Fruit fly (Drosophila melanogaster) whole organism, prepupa: Measurements from ENCODE around the gene Cdc14.

Source experiments
- CG10631 ChIP-seq: fragments of 200-800 bp; sonication (Bioruptor generic); optimal IDR thresholded peaks from 2 replicates; lab custom pipeline; 2016; ENCODE audit warnings: missing biosample characterization, missing genetic modification characterization
- CG11762 ChIP-seq: fragments of 200-800 bp; sonication (Bioruptor generic); optimal IDR thresholded peaks from 3 replicates; lab custom pipeline; 2016; ENCODE audit warnings: missing biosample characterization, missing genetic modification characterization; ENCODE audit not compliant: insufficient read depth
- CG1621 ChIP-seq: fragments of 200-800 bp; sonication (Bioruptor generic); optimal IDR thresholded peaks from 3 replicates; lab custom pipeline; 2018; ENCODE audit warnings: missing biosample characterization, mild to moderate bottlenecking, missing genetic modification characterization
- CG16779 ChIP-seq: fragments of 200-800 bp; sonication (Bioruptor generic); optimal IDR thresholded peaks from 3 replicates; lab custom pipeline; 2017; ENCODE audit warnings: missing biosample characterization, mild to moderate bottlenecking, missing genetic modification characterization
- CG3032 ChIP-seq: fragments of 200-800 bp; optimal IDR thresholded peaks from 2 replicates; lab custom pipeline; 2019; ENCODE audit warnings: missing biosample characterization, mild to moderate bottlenecking, missing genetic modification characterization, moderate library complexity
- CG31627 ChIP-seq: fragments of 200-800 bp; sonication (Bioruptor generic); optimal IDR thresholded peaks from 3 replicates; lab custom pipeline; 2016; ENCODE audit warnings: missing biosample characterization, missing genetic modification characterization
- CG32006 ChIP-seq: fragments of 200-800 bp; sonication (Bioruptor generic); optimal IDR thresholded peaks from 3 replicates; lab custom pipeline; 2017; ENCODE audit warnings: missing biosample characterization, mild to moderate bottlenecking, missing genetic modification characterization
- CG34406 ChIP-seq: fragments of 200-800 bp; sonication (Bioruptor generic); optimal IDR thresholded peaks from 3 replicates; lab custom pipeline; 2016; ENCODE audit warnings: missing biosample characterization, missing genetic modification characterization
- CG6163 ChIP-seq: fragments of 200-800 bp; sonication (Bioruptor generic); IDR thresholded peaks from 3 replicates; pipeline ENCODE4 v1.3.6; 2022; ENCODE audit warnings: missing biosample characterization, missing genetic modification characterization
- CG6792 ChIP-seq: fragments of 200-800 bp; sonication (Bioruptor generic); optimal IDR thresholded peaks from 3 replicates; lab custom pipeline; 2016; ENCODE audit warnings: missing biosample characterization, missing genetic modification characterization
- CG6808 ChIP-seq: fragments of 200-800 bp; sonication (Bioruptor generic); optimal IDR thresholded peaks from 3 replicates; lab custom pipeline; 2017; ENCODE audit warnings: missing biosample characterization, missing genetic modification characterization, mild to moderate bottlenecking, moderate library complexity, missing genetic modification reagents
- CG6854 ChIP-seq: fragments of 200-800 bp; sonication (Bioruptor generic); optimal IDR thresholded peaks from 2 replicates; lab custom pipeline; 2017; ENCODE audit warnings: missing biosample characterization, mild to moderate bottlenecking, missing genetic modification characterization
- CG7368 ChIP-seq: fragments of 200-800 bp; sonication (Bioruptor generic); optimal IDR thresholded peaks from 3 replicates; lab custom pipeline; 2016; ENCODE audit warnings: missing biosample characterization, missing genetic modification characterization
- CG8119 ChIP-seq: fragments of 200-800 bp; sonication (Bioruptor generic); IDR thresholded peaks from 3 replicates; pipeline ENCODE4 v1.3.6; 2022; ENCODE audit warnings: missing biosample characterization, missing genetic modification characterization
- Eip75B ChIP-seq: fragments of 200-800 bp; sonication (Bioruptor generic); optimal IDR thresholded peaks from 3 replicates; lab custom pipeline; 2016; ENCODE audit warnings: missing biosample characterization, missing genetic modification characterization
- Eip93F ChIP-seq: fragments of 200-800 bp; sonication (Bioruptor generic); optimal IDR thresholded peaks from 2 replicates; lab custom pipeline; 2016; ENCODE audit warnings: missing biosample characterization, mild to moderate bottlenecking, missing genetic modification characterization
- Ets96B ChIP-seq: fragments of 200-800 bp; optimal IDR thresholded peaks from 2 replicates; lab custom pipeline; 2019; ENCODE audit warnings: missing biosample characterization, mild to moderate bottlenecking, missing genetic modification characterization, moderate library complexity
- Hr38 ChIP-seq: sonication (Bioruptor generic); optimal IDR thresholded peaks from 2 replicates; lab custom pipeline; 2016; ENCODE audit warnings: missing biosample characterization, missing genetic modification characterization
- Hr39 ChIP-seq: fragments of 200-800 bp; sonication (Bioruptor generic); optimal IDR thresholded peaks from 2 replicates; lab custom pipeline; 2016; ENCODE audit warnings: missing biosample characterization, missing genetic modification characterization
- Met ChIP-seq: fragments of 200-800 bp; sonication (Bioruptor generic); optimal IDR thresholded peaks from 3 replicates; lab custom pipeline; 2016; ENCODE audit warnings: missing biosample characterization, missing genetic modification characterization
- Sox102F ChIP-seq: fragments of 200-800 bp; sonication (Bioruptor generic); optimal IDR thresholded peaks from 2 replicates; lab custom pipeline; 2016; ENCODE audit warnings: missing biosample characterization, mild to moderate bottlenecking, missing genetic modification characterization
- Sox15 ChIP-seq: fragments of 200-800 bp; sonication (Bioruptor generic); optimal IDR thresholded peaks from 3 replicates; lab custom pipeline; 2016; ENCODE audit warnings: missing biosample characterization, missing genetic modification characterization
- achi ChIP-seq: fragments of 200-800 bp; sonication (Bioruptor generic); optimal IDR thresholded peaks from 3 replicates; lab custom pipeline; 2016; ENCODE audit warnings: missing biosample characterization, missing genetic modification characterization
- cyc ChIP-seq: fragments of 200-800 bp; sonication (Bioruptor generic); optimal IDR thresholded peaks from 3 replicates; lab custom pipeline; 2016; ENCODE audit warnings: missing biosample characterization, missing genetic modification characterization
- dac ChIP-seq: fragments of 200-800 bp; sonication (Bioruptor generic); optimal IDR thresholded peaks from 2 replicates; lab custom pipeline; 2017; ENCODE audit warnings: missing biosample characterization, mild to moderate bottlenecking, missing genetic modification characterization
- dsx ChIP-seq: fragments of 200-800 bp; optimal IDR thresholded peaks from 3 replicates; lab custom pipeline; 2019; ENCODE audit warnings: missing biosample characterization, mild to moderate bottlenecking, missing genetic modification characterization, moderate library complexity; ENCODE audit not compliant: poor library complexity, severe bottlenecking
- esn ChIP-seq: fragments of 200-800 bp; sonication (Bioruptor generic); optimal IDR thresholded peaks from 2 replicates; lab custom pipeline; 2016; ENCODE audit warnings: missing biosample characterization, mild to moderate bottlenecking, missing genetic modification characterization, moderate library complexity
- fkh ChIP-seq: fragments of 200-800 bp; sonication (Bioruptor generic); optimal IDR thresholded peaks from 3 replicates; lab custom pipeline; 2017; ENCODE audit warnings: missing biosample characterization, mild to moderate bottlenecking, missing genetic modification characterization, moderate library complexity
- pdm3 ChIP-seq: fragments of 200-800 bp; sonication (Bioruptor generic); optimal IDR thresholded peaks from 3 replicates; lab custom pipeline; 2016; ENCODE audit warnings: missing biosample characterization, missing genetic modification characterization
- salr ChIP-seq, 2 experiments: fragments of 200-800 bp; sonication (Bioruptor generic); optimal IDR thresholded peaks; 3 replicates each; lab custom pipeline; 2016 to 2018; ENCODE audit warnings: missing biosample characterization in 2 of 2, missing genetic modification characterization in 2 of 2, mild to moderate bottlenecking in 1 of 2
- spab ChIP-seq: fragments of 200-800 bp; sonication (Bioruptor generic); optimal IDR thresholded peaks from 2 replicates; lab custom pipeline; 2017; ENCODE audit warnings: missing biosample characterization, mild to moderate bottlenecking, missing genetic modification characterization, missing genetic modification reagents
- svp ChIP-seq: fragments of 200-800 bp; sonication (Bioruptor generic); peaks from one replicate; lab custom pipeline; 2016; ENCODE audit warnings: missing biosample characterization, missing genetic modification characterization
- topi ChIP-seq: fragments of 200-800 bp; sonication (Bioruptor generic); optimal IDR thresholded peaks from 3 replicates; lab custom pipeline; 2016; ENCODE audit warnings: missing biosample characterization, missing genetic modification characterization

The Cdc14 gene

DNA sequence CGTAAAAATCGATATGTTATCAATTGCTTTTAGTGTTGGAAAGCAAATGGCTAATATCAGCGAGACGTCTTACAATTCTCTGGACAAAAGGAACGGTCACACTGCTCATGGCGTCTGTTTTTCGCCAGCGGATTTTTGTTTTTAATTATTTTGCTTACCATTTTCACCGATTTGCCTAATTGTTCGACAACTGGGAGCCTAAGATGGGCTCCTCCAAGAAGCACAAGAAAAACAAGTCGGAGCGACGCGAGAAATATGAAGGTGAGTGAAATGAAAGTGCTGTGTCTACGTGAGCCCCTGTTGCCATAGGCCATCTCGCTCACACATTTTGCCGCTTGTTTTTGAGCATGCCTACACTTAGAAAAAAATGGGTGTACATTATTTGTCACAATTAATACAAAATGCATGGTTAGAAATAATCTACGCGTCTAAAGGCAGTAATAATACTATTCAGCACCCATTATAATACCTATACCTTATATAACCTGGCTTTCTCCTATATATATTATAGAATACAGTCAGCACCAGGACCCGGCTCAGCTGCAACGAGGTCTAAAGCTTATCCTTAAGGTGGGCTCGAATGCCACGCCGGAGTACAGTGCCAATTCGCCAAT, 27.6 kb downstream of the Cdc14 start, which contains the start of gene Brd7-9 (continued):
- TF ChIP-seq achi (GFP tag; lab: Kevin White, UChicago) (peak; percentile 75), CG11762 (GFP tag; lab: Kevin White, UChicago) (peak; percentile 66), dac (GFP tag; lab: Kevin White, UChicago) (no peak), Eip93F (GFP tag; lab: Kevin White, UChicago) (peak; percentile 19), salr (GFP tag; optimal IDR thresholded peaks at IDR 0.05; lab: Kevin White, UChicago) (peak in 1 of 2 experiments; percentile 28), spab (peak; percentile 50), CG16779 (tag; lab: Kevin White, UChicago) (peak; percentile 50), svp (GFP tag; lab: Kevin White, UChicago) (peak; percentile 85), CG31627 (peak; percentile 70), CG6163 (peak; percentile 90), Ets96B (tag; lab: Kevin White, UChicago) (peak; percentile 72), Sox15 (GFP tag; lab: Kevin White, UChicago) (peak; percentile 28), CG32006 (GFP tag; lab: Kevin White, UChicago) (peak; percentile 77), esn (GFP tag; lab: Kevin White, UChicago) (peak; percentile 80), CG8119 (GFP tag; lab: Robert Waterston, UW) (peak; percentile 91), Hr39 (GFP tag; lab: Kevin White, UChicago) (peak; percentile 58), CG1621 (tag; lab: Kevin White, UChicago) (peak; percentile 36), topi (GFP tag; lab: Kevin White, UChicago) (peak; percentile 77)

DNA sequence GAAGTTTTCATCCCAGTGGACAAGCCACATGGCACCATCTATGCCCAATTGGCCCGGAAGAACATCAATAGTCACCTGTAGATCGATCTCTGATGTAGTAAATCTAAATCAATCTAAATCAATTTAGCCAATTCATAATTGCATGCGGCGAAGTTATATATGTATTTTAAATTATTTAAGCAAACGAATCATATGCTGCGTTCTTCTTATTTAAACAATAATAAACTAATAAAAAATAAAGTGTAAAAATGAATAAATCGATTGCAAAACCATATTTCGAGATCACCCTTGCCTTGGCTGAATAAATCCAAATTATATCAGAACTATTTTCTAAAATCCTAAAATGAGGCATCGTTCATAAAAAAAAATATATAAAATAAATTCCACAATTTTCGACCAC, 29.3 kb downstream of the Cdc14 start, which contains the start of gene CG7164:
CG7164 (plus strand) TSS at position 301 of the 400 bp plus-strand sequence.
- TF ChIP-seq CG6792 (GFP tag; lab: Kevin White, UChicago) = no peak
- TF ChIP-seq pdm3 (GFP tag; lab: Kevin White, UChicago) = no peak
- TF ChIP-seq dsx (GFP tag; lab: Kevin White, UChicago) = no peak
- TF ChIP-seq svp (GFP tag; lab: Kevin White, UChicago) = no peak
- TF ChIP-seq Hr38 (GFP tag; lab: Kevin White, UChicago) = no peak
- TF ChIP-seq CG3032 = no peak
- no peak for TF ChIP-seq Hr39 (GFP tag; lab: Kevin White, UChicago)
- no peak for TF ChIP-seq CG6808 (GFP tag; lab: Kevin White, UChicago)
- no peak for TF ChIP-seq Ets96B (tag; lab: Kevin White, UChicago)

dm6 chr2L:7779785-7780184, 30.7 kb downstream of the Cdc14 start, which contains the start of gene Uro:
Gene Uro, plus strand, starts transcription at chr2L:7780085.
- TF ChIP-seq CG32006 (GFP tag; lab: Kevin White, UChicago) = no peak
- TF ChIP-seq CG6854 = no peak
- TF ChIP-seq CG10631 (GFP tag; lab: Kevin White, UChicago) = no peak
- TF ChIP-seq Met = no peak
- no peak for TF ChIP-seq CG7368 (GFP tag; lab: Kevin White, UChicago)
- TF ChIP-seq CG8119 (GFP tag; lab: Robert Waterston, UW) = no peak
- no peak for TF ChIP-seq cyc (GFP tag; lab: Kevin White, UChicago)
- TF ChIP-seq topi (GFP tag; lab: Kevin White, UChicago) = no peak
- no peak for TF ChIP-seq Sox102F
- no peak for TF ChIP-seq CG34406
- no peak for TF ChIP-seq CG11762 (GFP tag; lab: Kevin White, UChicago)
- TF ChIP-seq Sox15 (GFP tag; lab: Kevin White, UChicago) = no peak
- no peak for TF ChIP-seq Eip93F (GFP tag; lab: Kevin White, UChicago)

dm6 chr2L:7777979-7778692, 32.4 kb downstream of the Cdc14 start, which contains the start of gene CG7179:
Gene CG7179, minus strand, starts transcription at chr2L:7778029.
- TF ChIP-seq Eip75B (no peak), fkh (GFP tag; lab: Kevin White, UChicago) (peak; percentile 72)
